Fruit fly (Drosophila melanogaster): Measurements from ENCODE around the gene CG11378.

- TF ChIP-seq CG8478 (optimal IDR thresholded peaks at IDR 0.05) (no peak), CTCF (optimal IDR thresholded peaks at IDR 0.05) (no peak)
Observed at dm6 chrX:1173564-1173963, 2.9 kb downstream of the CG11378 start.
